Fruit fly (Drosophila melanogaster) whole organism, prepupa: ENCODE results near the gene CG44259.
A peak's percentile ranks its signal among the peaks of the same experiment; 100 is the strongest.

Experiments
- Blimp-1 ChIP-seq: fragments of 200-800 bp; sonication (Bioruptor generic); optimal IDR thresholded peaks from 3 replicates; lab custom pipeline; 2017; ENCODE audit warnings: missing biosample characterization, missing genetic modification characterization, mild to moderate bottlenecking, moderate library complexity, missing genetic modification reagents
- CG10631 ChIP-seq: fragments of 200-800 bp; sonication (Bioruptor generic); optimal IDR thresholded peaks from 2 replicates; lab custom pipeline; 2016; ENCODE audit warnings: missing biosample characterization, missing genetic modification characterization
- CG10669 ChIP-seq: fragments of 200-800 bp; sonication (Bioruptor generic); optimal IDR thresholded peaks from 3 replicates; lab custom pipeline; 2018; ENCODE audit warnings: missing biosample characterization, mild to moderate bottlenecking, missing genetic modification characterization, moderate library complexity
- CG11762 ChIP-seq: fragments of 200-800 bp; sonication (Bioruptor generic); optimal IDR thresholded peaks from 3 replicates; lab custom pipeline; 2016; ENCODE audit warnings: missing biosample characterization, missing genetic modification characterization; ENCODE audit not compliant: insufficient read depth
- CG1621 ChIP-seq: fragments of 200-800 bp; sonication (Bioruptor generic); optimal IDR thresholded peaks from 3 replicates; lab custom pipeline; 2018; ENCODE audit warnings: missing biosample characterization, mild to moderate bottlenecking, missing genetic modification characterization
- CG16779 ChIP-seq: fragments of 200-800 bp; sonication (Bioruptor generic); optimal IDR thresholded peaks from 3 replicates; lab custom pipeline; 2017; ENCODE audit warnings: missing biosample characterization, mild to moderate bottlenecking, missing genetic modification characterization
- CG3032 ChIP-seq: fragments of 200-800 bp; optimal IDR thresholded peaks from 2 replicates; lab custom pipeline; 2019; ENCODE audit warnings: missing biosample characterization, mild to moderate bottlenecking, missing genetic modification characterization, moderate library complexity
- CG32006 ChIP-seq: fragments of 200-800 bp; sonication (Bioruptor generic); optimal IDR thresholded peaks from 3 replicates; lab custom pipeline; 2017; ENCODE audit warnings: missing biosample characterization, mild to moderate bottlenecking, missing genetic modification characterization
- CG4318 ChIP-seq: fragments of 200-800 bp; sonication (Bioruptor generic); optimal IDR thresholded peaks from 3 replicates; lab custom pipeline; 2017; ENCODE audit warnings: missing biosample characterization, mild to moderate bottlenecking, missing genetic modification characterization
- CG6276 ChIP-seq: fragments of 200-800 bp; sonication (Bioruptor generic); optimal IDR thresholded peaks from 2 replicates; lab custom pipeline; 2017; ENCODE audit warnings: missing biosample characterization, mild to moderate bottlenecking, missing genetic modification characterization
- CG6808 ChIP-seq: fragments of 200-800 bp; sonication (Bioruptor generic); optimal IDR thresholded peaks from 3 replicates; lab custom pipeline; 2017; ENCODE audit warnings: missing biosample characterization, missing genetic modification characterization, mild to moderate bottlenecking, moderate library complexity, missing genetic modification reagents
- CG6854 ChIP-seq: fragments of 200-800 bp; sonication (Bioruptor generic); optimal IDR thresholded peaks from 2 replicates; lab custom pipeline; 2017; ENCODE audit warnings: missing biosample characterization, mild to moderate bottlenecking, missing genetic modification characterization
- Eip78C ChIP-seq: fragments of 200-800 bp; sonication (Bioruptor generic); peaks from one replicate; lab custom pipeline; 2016; ENCODE audit warnings: missing biosample characterization, missing genetic modification characterization
- Ets21C ChIP-seq: fragments of 200-800 bp; sonication (Bioruptor generic); optimal IDR thresholded peaks from 3 replicates; lab custom pipeline; 2016; ENCODE audit warnings: missing biosample characterization, missing genetic modification characterization
- Ets96B ChIP-seq: fragments of 200-800 bp; optimal IDR thresholded peaks from 2 replicates; lab custom pipeline; 2019; ENCODE audit warnings: missing biosample characterization, mild to moderate bottlenecking, missing genetic modification characterization, moderate library complexity
- Hr4 ChIP-seq: fragments of 200-800 bp; sonication (Bioruptor generic); optimal IDR thresholded peaks from 3 replicates; lab custom pipeline; 2016; ENCODE audit warnings: missing biosample characterization, missing genetic modification characterization
- Smox ChIP-seq: fragments of 200-800 bp; sonication (Bioruptor generic); optimal IDR thresholded peaks from 3 replicates; lab custom pipeline; 2016; ENCODE audit warnings: missing biosample characterization, missing genetic modification characterization
- Sox14 ChIP-seq: fragments of 200-800 bp; sonication (Bioruptor generic); optimal IDR thresholded peaks from 3 replicates; lab custom pipeline; 2016; ENCODE audit warnings: missing biosample characterization, missing genetic modification characterization
- achi ChIP-seq: fragments of 200-800 bp; sonication (Bioruptor generic); optimal IDR thresholded peaks from 3 replicates; lab custom pipeline; 2016; ENCODE audit warnings: missing biosample characterization, missing genetic modification characterization
- cyc ChIP-seq: fragments of 200-800 bp; sonication (Bioruptor generic); optimal IDR thresholded peaks from 3 replicates; lab custom pipeline; 2016; ENCODE audit warnings: missing biosample characterization, missing genetic modification characterization
- dac ChIP-seq: fragments of 200-800 bp; sonication (Bioruptor generic); optimal IDR thresholded peaks from 2 replicates; lab custom pipeline; 2017; ENCODE audit warnings: missing biosample characterization, mild to moderate bottlenecking, missing genetic modification characterization
- fd59A ChIP-seq: fragments of 200-800 bp; sonication (Bioruptor generic); optimal IDR thresholded peaks from 2 replicates; lab custom pipeline; 2017; ENCODE audit warnings: missing biosample characterization, mild to moderate bottlenecking, missing genetic modification characterization, missing genetic modification reagents
- fd85E ChIP-seq: fragments of 200-800 bp; sonication (Bioruptor generic); optimal IDR thresholded peaks from 3 replicates; lab custom pipeline; 2016; ENCODE audit warnings: missing biosample characterization, missing genetic modification characterization
- fkh ChIP-seq: fragments of 200-800 bp; sonication (Bioruptor generic); optimal IDR thresholded peaks from 3 replicates; lab custom pipeline; 2017; ENCODE audit warnings: missing biosample characterization, mild to moderate bottlenecking, missing genetic modification characterization, moderate library complexity
- net ChIP-seq: fragments of 200-800 bp; sonication (Bioruptor generic); optimal IDR thresholded peaks from 3 replicates; lab custom pipeline; 2016; ENCODE audit warnings: missing biosample characterization, missing genetic modification characterization
- pdm3 ChIP-seq: fragments of 200-800 bp; sonication (Bioruptor generic); optimal IDR thresholded peaks from 3 replicates; lab custom pipeline; 2016; ENCODE audit warnings: missing biosample characterization, missing genetic modification characterization
- salr ChIP-seq, 2 experiments: fragments of 200-800 bp; sonication (Bioruptor generic); optimal IDR thresholded peaks; 3 replicates each; lab custom pipeline; 2016 to 2018; ENCODE audit warnings: missing biosample characterization in 2 of 2, missing genetic modification characterization in 2 of 2, mild to moderate bottlenecking in 1 of 2
- ss ChIP-seq, 2 experiments: fragments of 200-800 bp; sonication (Bioruptor generic); optimal IDR thresholded peaks; 2 replicates in 1 of 2; 3 replicates in 1 of 2; lab custom pipeline; 2017 to 2018; ENCODE audit warnings: mild to moderate bottlenecking in 2 of 2, missing biosample characterization in 2 of 2, missing genetic modification characterization in 2 of 2, moderate library complexity in 1 of 2
- svp ChIP-seq: fragments of 200-800 bp; sonication (Bioruptor generic); peaks from one replicate; lab custom pipeline; 2016; ENCODE audit warnings: missing biosample characterization, missing genetic modification characterization

Gene CG44259

DNA sequence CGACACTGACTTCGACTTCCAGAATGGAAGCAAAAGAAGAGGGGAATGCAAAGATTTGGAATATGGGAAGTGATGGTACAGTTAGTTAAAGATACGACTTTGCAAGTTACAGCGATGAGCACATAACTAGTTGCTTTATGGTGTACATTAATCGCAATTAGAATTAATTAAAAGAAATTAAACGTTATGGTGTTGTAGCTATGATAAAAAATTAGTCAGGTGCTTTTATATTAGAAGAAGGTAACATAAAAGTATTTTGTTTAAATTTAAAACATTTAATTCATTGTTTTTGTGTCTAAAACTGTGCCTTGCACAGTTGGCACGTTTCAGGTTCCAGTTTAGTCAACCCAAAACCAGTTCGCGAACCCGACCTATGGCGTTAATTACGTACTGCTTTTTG lies 34.0 kb downstream of the CG44259 start (continued):
- TF ChIP-seq Ets21C (peak; percentile 15), Smox (peak; percentile 44), CG6808 (no peak), CG16779 (tag; lab: Kevin White, UChicago) (no peak), Eip78C (GFP tag; lab: Kevin White, UChicago) (peak; percentile 89), cyc (GFP tag; lab: Kevin White, UChicago) (peak; percentile 56), CG1621 (no peak), CG32006 (GFP tag; lab: Kevin White, UChicago) (peak; percentile 38), CG4318 (GFP tag; lab: Kevin White, UChicago) (no peak), pdm3 (peak; percentile 46), achi (GFP tag; lab: Kevin White, UChicago) (peak; percentile 56), Sox14 (GFP tag; lab: Kevin White, UChicago) (peak; percentile 40), svp (peak; percentile 71), Hr4 (GFP tag; lab: Kevin White, UChicago) (peak; percentile 38), fd85E (GFP tag; lab: Kevin White, UChicago) (no peak), Blimp-1 (GFP tag; lab: Kevin White, UChicago) (no peak), net (no peak)

DNA sequence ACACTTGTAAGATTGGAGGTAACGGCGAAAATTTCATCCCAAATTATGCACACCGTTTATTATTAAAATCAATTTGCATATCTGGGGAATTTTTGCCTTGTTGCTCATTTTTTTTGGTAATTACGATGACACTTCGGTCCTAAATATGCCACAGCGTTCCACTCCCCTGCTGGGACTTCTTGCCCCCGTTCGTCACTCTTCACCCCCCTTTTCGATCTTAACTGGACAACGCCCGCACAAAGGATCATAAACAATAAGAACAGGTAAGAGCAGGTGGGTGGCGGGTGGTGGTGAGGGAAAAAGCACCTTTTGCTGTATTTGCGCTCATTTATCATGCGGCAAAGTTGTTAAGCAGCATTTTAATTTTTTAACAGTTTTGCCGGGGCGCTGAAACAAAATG lies 43.9 kb downstream of the CG44259 start:
- TF ChIP-seq salr (GFP tag; optimal IDR thresholded peaks at IDR 0.05; lab: Kevin White, UChicago) (no peak), svp (peak; percentile 11), CG6854 (GFP tag; lab: Kevin White, UChicago) (no peak), fkh (GFP tag; lab: Kevin White, UChicago) (no peak), CG11762 (GFP tag; lab: Kevin White, UChicago) (no peak), Sox14 (GFP tag; lab: Kevin White, UChicago) (peak; percentile 55)

DNA sequence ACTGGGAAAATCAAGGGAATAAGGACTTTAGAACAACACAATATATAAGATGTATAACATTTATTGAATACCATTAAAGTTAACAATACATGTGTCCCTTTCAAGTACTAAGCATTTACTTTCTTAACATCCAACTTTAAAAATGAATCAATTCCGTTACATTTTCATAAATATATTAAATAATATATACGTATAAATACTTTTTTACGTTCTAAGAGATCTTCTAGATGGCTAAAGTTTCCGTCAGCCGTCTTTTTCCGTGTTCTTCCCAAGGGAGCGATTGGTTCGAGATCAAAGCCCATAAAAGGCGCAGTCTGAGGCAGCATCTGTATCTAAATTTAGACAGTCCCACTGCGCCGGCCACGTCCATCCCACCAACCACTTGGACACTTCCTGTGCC lies 47.1 kb downstream of the CG44259 start:
- TF ChIP-seq CG6276: no peak
- TF ChIP-seq fd59A (GFP tag; lab: Kevin White, UChicago): peak; percentile 16
- no peak for TF ChIP-seq dac (GFP tag; lab: Kevin White, UChicago)
- TF ChIP-seq Ets96B: peak; percentile 32
- TF ChIP-seq CG3032: peak; percentile 43
- TF ChIP-seq ss (GFP tag; optimal IDR thresholded peaks at IDR 0.05; lab: Kevin White, UChicago): peak in 1 of 2 experiments; percentile 10
- TF ChIP-seq CG6854 (GFP tag; lab: Kevin White, UChicago): no peak
- peak; percentile 51 for TF ChIP-seq Eip78C (GFP tag; lab: Kevin White, UChicago)
- no peak for TF ChIP-seq CG10669 (GFP tag; lab: Kevin White, UChicago)
- TF ChIP-seq CG6808: peak; percentile 50
- TF ChIP-seq CG10631 (GFP tag; lab: Kevin White, UChicago): peak; percentile 20
